Worm (Caenorhabditis elegans) whole organism, L1 larva: ENCODE measurements around the gene srx-4.

Source experiments
- C04F5.9 ChIP-seq: sonication (generic microtip); optimal IDR thresholded peaks from 2 replicates; lab custom pipeline; 2016; ENCODE audit warnings: missing genetic modification characterization, missing compliant biosample characterization
- C16A3.4 ChIP-seq: fragments of 150-350 bp; optimal IDR thresholded peaks from 2 replicates; lab custom pipeline; 2014; ENCODE audit warnings: missing biosample characterization, missing genetic modification characterization
- C34B4.2 ChIP-seq: sonication (generic microtip); optimal IDR thresholded peaks from 2 replicates; lab custom pipeline; 2017; ENCODE audit warnings: mild to moderate bottlenecking, missing genetic modification characterization, missing compliant biosample characterization
- aha-1 ChIP-seq: fragments of 150-350 bp; optimal IDR thresholded peaks from 2 replicates; lab custom pipeline; 2014; ENCODE audit warnings: missing biosample characterization, missing genetic modification characterization
- aly-2 ChIP-seq: fragments of 150-350 bp; optimal IDR thresholded peaks from 2 replicates; lab custom pipeline; 2014; ENCODE audit warnings: missing biosample characterization, missing genetic modification characterization
- ama-1 ChIP-seq: fragments of 150-350 bp; optimal IDR thresholded peaks from 2 replicates; lab custom pipeline; 2014
- ceh-63 ChIP-seq: fragments of 200-800 bp; sonication (Bioruptor generic); optimal IDR thresholded peaks from 2 replicates; lab custom pipeline; 2018; ENCODE audit warnings: mild to moderate bottlenecking, missing genetic modification characterization, missing compliant biosample characterization
- ceh-8 ChIP-seq: fragments of 200-800 bp; sonication (Bioruptor generic); optimal IDR thresholded peaks from 2 replicates; lab custom pipeline; 2018; ENCODE audit warnings: mild to moderate bottlenecking, missing genetic modification characterization, moderate library complexity, missing compliant biosample characterization
- ceh-88 ChIP-seq: fragments of 200-800 bp; sonication (Bioruptor generic); IDR thresholded peaks from 2 replicates; pipeline ENCODE4 v1.3.6; 2022; ENCODE audit warnings: missing genetic modification characterization, missing compliant biosample characterization
- efl-1 ChIP-seq, 4 experiments: fragments of 150-350 bp; optimal IDR thresholded peaks in 3 of 4; peaks in 1 of 4; 1 replicate in 1 of 4; 2 replicates in 3 of 4; lab custom pipeline; 2014; ENCODE audit warnings: missing biosample characterization in 2 of 4, missing genetic modification characterization in 2 of 4, missing genetic modification reagents in 2 of 4
- efl-3 ChIP-seq: fragments of 200-800 bp; sonication (Bioruptor generic); optimal IDR thresholded peaks from 2 replicates; lab custom pipeline; 2018; ENCODE audit warnings: mild to moderate bottlenecking, missing genetic modification characterization, missing compliant biosample characterization
- egl-13 ChIP-seq: sonication (generic microtip); optimal IDR thresholded peaks from 2 replicates; lab custom pipeline; 2016; ENCODE audit warnings: missing genotype, missing genetic modification reagents, missing genetic modification characterization, missing compliant biosample characterization
- elt-2 ChIP-seq: sonication (generic microtip); optimal IDR thresholded peaks from 2 replicates; lab custom pipeline; 2016; ENCODE audit warnings: missing genetic modification characterization, mild to moderate bottlenecking, inconsistent platforms, missing compliant biosample characterization, missing genetic modification reagents
- elt-3 ChIP-seq, 6 experiments: fragments of 150-350 bp in 1 of 6; sonication (generic microtip); optimal IDR thresholded peaks; 2 replicates each; lab custom pipeline; 2017 to 2018; ENCODE audit warnings: missing biosample characterization in 6 of 6, missing genetic modification characterization in 6 of 6, inconsistent platforms in 1 of 6
- fkh-10 ChIP-seq: sonication (generic microtip); optimal IDR thresholded peaks from 2 replicates; lab custom pipeline; 2017; ENCODE audit warnings: missing biosample characterization, missing genetic modification reagents, missing genetic modification characterization
- fkh-4 ChIP-seq: sonication (generic microtip); optimal IDR thresholded peaks from 2 replicates; lab custom pipeline; 2016; ENCODE audit warnings: missing compliant biosample characterization, missing genetic modification characterization, borderline replicate concordance
- fkh-8 ChIP-seq: sonication (generic microtip); optimal IDR thresholded peaks from 2 replicates; lab custom pipeline; 2016; ENCODE audit warnings: mild to moderate bottlenecking, missing genetic modification characterization, missing compliant biosample characterization
- grh-1 ChIP-seq: fragments of 200-800 bp; sonication (Bioruptor generic); IDR thresholded peaks from 2 replicates; pipeline ENCODE4 v1.3.6; 2022; ENCODE audit warnings: missing genetic modification reagents, missing genetic modification characterization, missing compliant biosample characterization
- irx-1 ChIP-seq: sonication (generic microtip); optimal IDR thresholded peaks from 2 replicates; lab custom pipeline; 2016; ENCODE audit warnings: missing genetic modification characterization, missing compliant biosample characterization
- jun-1 ChIP-seq: fragments of 150-350 bp; optimal IDR thresholded peaks from 2 replicates; lab custom pipeline; 2014; ENCODE audit warnings: missing biosample characterization, missing genetic modification reagents, missing genetic modification characterization
- lin-13 ChIP-seq: fragments of 150-350 bp; optimal IDR thresholded peaks from 2 replicates; lab custom pipeline; 2014; ENCODE audit warnings: missing biosample characterization, missing genetic modification reagents, missing genetic modification characterization
- lir-3 ChIP-seq: sonication (generic microtip); optimal IDR thresholded peaks from 2 replicates; lab custom pipeline; 2016; ENCODE audit warnings: mild to moderate bottlenecking, missing genetic modification characterization, moderate library complexity, missing compliant biosample characterization; ENCODE audit not compliant: poor library complexity
- lsy-2 ChIP-seq, 2 experiments: fragments of 150-350 bp; optimal IDR thresholded peaks; 2 replicates each; lab custom pipeline; 2014; ENCODE audit warnings: missing biosample characterization in 2 of 2, missing genetic modification characterization in 2 of 2
- nhr-19 ChIP-seq: fragments of 200-800 bp; sonication (Bioruptor generic); conservative IDR thresholded peaks from 2 replicates; pipeline ENCODE4 v1.3.6; 2022; ENCODE audit warnings: missing genetic modification characterization, missing compliant biosample characterization
- nhr-20 ChIP-seq: sonication (generic microtip); optimal IDR thresholded peaks from 2 replicates; lab custom pipeline; 2016; ENCODE audit warnings: mild to moderate bottlenecking, missing genetic modification characterization, missing compliant biosample characterization
- nhr-237 ChIP-seq: fragments of 150-350 bp; optimal IDR thresholded peaks from 2 replicates; lab custom pipeline; 2014; ENCODE audit warnings: missing biosample characterization, missing genetic modification characterization
- nhr-47 ChIP-seq: sonication (generic microtip); optimal IDR thresholded peaks from 2 replicates; lab custom pipeline; 2016; ENCODE audit warnings: mild to moderate bottlenecking, missing genetic modification characterization, moderate library complexity, missing compliant biosample characterization
- nhr-71 ChIP-seq: sonication (generic microtip); optimal IDR thresholded peaks from 2 replicates; lab custom pipeline; 2016; ENCODE audit warnings: mild to moderate bottlenecking, missing genetic modification characterization, moderate library complexity, missing compliant biosample characterization
- nhr-76 ChIP-seq: sonication (generic microtip); optimal IDR thresholded peaks from 2 replicates; lab custom pipeline; 2017; ENCODE audit warnings: missing biosample characterization, missing genetic modification characterization
- nhr-85 ChIP-seq: sonication (generic microtip); peaks from one replicate; lab custom pipeline; 2016; ENCODE audit warnings: missing genetic modification characterization, inconsistent platforms, missing compliant biosample characterization
- nhr-90 ChIP-seq: sonication (generic microtip); optimal IDR thresholded peaks from 2 replicates; lab custom pipeline; 2016; ENCODE audit warnings: mild to moderate bottlenecking, missing genetic modification characterization, missing compliant biosample characterization; ENCODE audit not compliant: poor library complexity
- pax-3 ChIP-seq: fragments of 200-800 bp; sonication (Bioruptor generic); optimal IDR thresholded peaks from 2 replicates; lab custom pipeline; 2018; ENCODE audit warnings: mild to moderate bottlenecking, missing genetic modification characterization, moderate library complexity, missing compliant biosample characterization
- rnt-1 ChIP-seq: sonication (generic microtip); optimal IDR thresholded peaks from 2 replicates; lab custom pipeline; 2016; ENCODE audit warnings: mild to moderate bottlenecking, missing genetic modification characterization, moderate library complexity, missing compliant biosample characterization
- snu-23 ChIP-seq: sonication (generic microtip); optimal IDR thresholded peaks from 2 replicates; lab custom pipeline; 2016; ENCODE audit warnings: missing genetic modification characterization, missing compliant biosample characterization
- sox-4 ChIP-seq: sonication (generic microtip); optimal IDR thresholded peaks from 2 replicates; lab custom pipeline; 2016; ENCODE audit warnings: missing genetic modification characterization, missing compliant biosample characterization
- sptf-1 ChIP-seq: fragments of 150-350 bp; optimal IDR thresholded peaks from 2 replicates; lab custom pipeline; 2014; ENCODE audit warnings: missing biosample characterization, missing genetic modification characterization
- sup-37 ChIP-seq: fragments of 200-800 bp; sonication (Bioruptor generic); optimal IDR thresholded peaks from 2 replicates; lab custom pipeline; 2018; ENCODE audit warnings: mild to moderate bottlenecking, missing genetic modification characterization, missing compliant biosample characterization
- swsn-7 ChIP-seq: sonication (generic microtip); optimal IDR thresholded peaks from 2 replicates; lab custom pipeline; 2016; ENCODE audit warnings: missing genetic modification characterization, missing compliant biosample characterization
- tbx-2 ChIP-seq: sonication (generic microtip); optimal IDR thresholded peaks from 2 replicates; lab custom pipeline; 2016; ENCODE audit warnings: missing genetic modification characterization, missing compliant biosample characterization
- tlp-1 ChIP-seq: fragments of 150-350 bp; optimal IDR thresholded peaks from 2 replicates; lab custom pipeline; 2014; ENCODE audit warnings: missing biosample characterization, missing genetic modification characterization
- unc-30 ChIP-seq: sonication (generic microtip); optimal IDR thresholded peaks from 2 replicates; lab custom pipeline; 2017; ENCODE audit warnings: missing biosample characterization, missing genetic modification characterization
- unc-62 ChIP-seq: fragments of 150-350 bp; optimal IDR thresholded peaks from 2 replicates; lab custom pipeline; 2014; ENCODE audit warnings: missing biosample characterization, missing genetic modification reagents, missing genetic modification characterization
- unc-86 ChIP-seq: sonication (generic microtip); optimal IDR thresholded peaks from 2 replicates; lab custom pipeline; 2016; ENCODE audit warnings: missing genetic modification characterization, missing compliant biosample characterization
- unc-98 ChIP-seq: fragments of 200-800 bp; sonication (Bioruptor generic); IDR thresholded peaks from 2 replicates; pipeline ENCODE4 v1.3.6; 2022; ENCODE audit warnings: missing genetic modification characterization, missing compliant biosample characterization
- xbp-1 ChIP-seq: sonication (generic microtip); optimal IDR thresholded peaks from 2 replicates; lab custom pipeline; 2016; ENCODE audit warnings: missing genetic modification characterization, missing compliant biosample characterization
- zip-4 ChIP-seq: fragments of 200-800 bp; sonication (Bioruptor generic); optimal IDR thresholded peaks from 2 replicates; lab custom pipeline; 2018; ENCODE audit warnings: mild to moderate bottlenecking, missing genetic modification characterization, moderate library complexity, missing compliant biosample characterization

srx-4 gene

ce11 chrV:724946-725806 is 32.6 kb upstream of the srx-4 start:
- TF ChIP-seq sup-37: peak; percentile 5
- TF ChIP-seq sox-4 (tag; lab: Kevin White, UChicago): no peak
- TF ChIP-seq C04F5.9 (tag; lab: Kevin White, UChicago): peak; percentile 31
- TF ChIP-seq ama-1 (lab: Kevin White, UChicago): peak; percentile 92
- TF ChIP-seq nhr-76 (tag; lab: Kevin White, UChicago): no peak
- no peak for TF ChIP-seq zip-4
- no peak for TF ChIP-seq efl-3 (GFP tag; lab: Kevin White, UChicago)
- TF ChIP-seq aly-2 (tag; lab: Kevin White, UChicago): peak; percentile 34
- no peak for TF ChIP-seq tlp-1 (tag; lab: Kevin White, UChicago)
- TF ChIP-seq nhr-237 (tag; lab: Kevin White, UChicago): no peak
- no peak for TF ChIP-seq ceh-63
- no peak for TF ChIP-seq nhr-71 (tag; lab: Kevin White, UChicago)
- TF ChIP-seq jun-1 (tag; lab: Kevin White, UChicago): no peak
- no peak for TF ChIP-seq fkh-10
- TF ChIP-seq ceh-8: no peak
- no peak for TF ChIP-seq egl-13 (tag; lab: Kevin White, UChicago)
- no peak for TF ChIP-seq unc-98 (GFP tag; lab: Robert Waterston, UW)
- no peak for TF ChIP-seq unc-86
- peak; percentile 27 for TF ChIP-seq snu-23
- no peak for TF ChIP-seq tbx-2 (tag; lab: Kevin White, UChicago)
- TF ChIP-seq nhr-20: no peak
- TF ChIP-seq sptf-1 (tag; lab: Kevin White, UChicago): no peak
- TF ChIP-seq aha-1 (tag; lab: Kevin White, UChicago): no peak
- no peak for TF ChIP-seq efl-1 (optimal IDR thresholded peaks at IDR 0.05; lab: Kevin White, UChicago)
- peak in 1 of 2 experiments; percentile 84 for TF ChIP-seq efl-1 (GFP tag; optimal IDR thresholded peaks at IDR 0.05 in 1 of 2; lab: Kevin White, UChicago)
- TF ChIP-seq irx-1 (tag; lab: Kevin White, UChicago): no peak
- peak; percentile 49 for TF ChIP-seq nhr-85 (tag; lab: Kevin White, UChicago)
- peak; percentile 32 for TF ChIP-seq C16A3.4 (tag; lab: Kevin White, UChicago)
- TF ChIP-seq fkh-4 (tag; lab: Kevin White, UChicago): no peak
- no peak for TF ChIP-seq fkh-8
- no peak for TF ChIP-seq lsy-2 (tag; optimal IDR thresholded peaks at IDR 0.05; lab: Kevin White, UChicago)
- TF ChIP-seq swsn-7: no peak
- no peak for TF ChIP-seq unc-62
- TF ChIP-seq rnt-1 (tag; lab: Kevin White, UChicago): no peak
- no peak for TF ChIP-seq lin-13 (GFP tag; lab: Kevin White, UChicago)
- TF ChIP-seq, all 84 proteins: peak for 8

ce11 chrV:724470-724890 is 31.9 kb upstream of the srx-4 start:
- no peak for TF ChIP-seq unc-86
- TF ChIP-seq elt-2 (tag; lab: Kevin White, UChicago): peak; percentile 8
- peak; percentile 9 for TF ChIP-seq rnt-1 (tag; lab: Kevin White, UChicago)
- TF ChIP-seq nhr-90 (tag; lab: Kevin White, UChicago): peak; percentile 56
- TF ChIP-seq ama-1 (lab: Kevin White, UChicago): peak; percentile 60
- no peak for TF ChIP-seq unc-62
- peak; percentile 10 for TF ChIP-seq lir-3 (tag; lab: Kevin White, UChicago)
- no peak for TF ChIP-seq efl-1 (optimal IDR thresholded peaks at IDR 0.05; lab: Kevin White, UChicago)
- TF ChIP-seq efl-1 (GFP tag; optimal IDR thresholded peaks at IDR 0.05 in 1 of 2; lab: Kevin White, UChicago): peak in 1 of 2 experiments; percentile 93
- peak; percentile 97 for TF ChIP-seq aly-2 (tag; lab: Kevin White, UChicago)
- TF ChIP-seq, all 84 proteins: peak for 7

- TF ChIP-seq fkh-4 (tag; lab: Kevin White, UChicago) (no peak), pax-3 (tag; lab: Kevin White, UChicago) (no peak), grh-1 (GFP tag; lab: Robert Waterston, UW) (no peak), nhr-47 (tag; lab: Kevin White, UChicago) (peak; percentile 68), efl-1 (optimal IDR thresholded peaks at IDR 0.05; lab: Kevin White, UChicago) (peak; percentile 37 to 38), efl-1 (GFP tag; optimal IDR thresholded peaks at IDR 0.05 in 1 of 2; lab: Kevin White, UChicago) (peak in 1 of 2 experiments; percentile 95), unc-30 (no peak), elt-3 (tag; optimal IDR thresholded peaks at IDR 0.05; lab: Kevin White, UChicago) (peak in 2 of 6 experiments; percentile 12 to 20), nhr-76 (tag; lab: Kevin White, UChicago) (no peak), xbp-1 (no peak), nhr-19 (peak; percentile 70), ceh-88 (GFP tag; lab: Robert Waterston, UW) (peak; percentile 38; the same call in 1 of the 2 replicates), C34B4.2 (tag; lab: Kevin White, UChicago) (no peak), nhr-85 (tag; lab: Kevin White, UChicago) (no peak), rnt-1 (tag; lab: Kevin White, UChicago) (peak; percentile 53), nhr-71 (tag; lab: Kevin White, UChicago) (peak; percentile 84), elt-2 (tag; lab: Kevin White, UChicago) (peak; percentile 60), aha-1 (tag; lab: Kevin White, UChicago) (no peak), ceh-8 (no peak)
Observed at ce11 chrV:723895-724352, 31.4 kb upstream of the srx-4 start, which contains the start of gene fbxb-72. fbxb-72 (minus strand) TSS chrV:723952.
